Worm (Caenorhabditis elegans): ENCODE results near the gene ced-4.

ced-4 gene

ce11 chrIII:4900260-4900659 lies 48.1 kb downstream of the ced-4 start, which contains the start of gene tag-340:
Gene tag-340, plus strand, starts transcription at chrIII:4900508.
- TF ChIP-seq ztf-23 (GFP tag; IDR thresholded peaks at IDR 0.05) (no peak), flt-1 (GFP tag; IDR thresholded peaks at IDR 0.05) (no peak), T22C8.4 (GFP tag; IDR thresholded peaks at IDR 0.05) (no peak), cog-1 (tag; optimal IDR thresholded peaks at IDR 0.05) (no peak), ztf-29 (GFP tag; IDR thresholded peaks at IDR 0.05) (no peak), klf-2 (GFP tag; conservative IDR thresholded peaks at IDR 0.05) (no peak), med-1 (GFP tag; optimal IDR thresholded peaks at IDR 0.05; ENCODE audit: insufficient read depth) (no peak), ref-1 (GFP tag; conservative IDR thresholded peaks at IDR 0.05) (no peak), tab-1 (GFP tag; IDR thresholded peaks at IDR 0.05) (no peak)

ce11 chrIII:4903784-4904183 lies 51.7 kb downstream of the ced-4 start, which contains the start of gene kbp-2:
Gene kbp-2, minus strand, starts transcription at chrIII:4903884.
- TF ChIP-seq tab-1 (GFP tag; IDR thresholded peaks at IDR 0.05) (no peak), T22C8.4 (GFP tag; IDR thresholded peaks at IDR 0.05) (no peak), cog-1 (tag; optimal IDR thresholded peaks at IDR 0.05) (no peak), klf-2 (GFP tag; conservative IDR thresholded peaks at IDR 0.05) (no peak), ref-1 (GFP tag; conservative IDR thresholded peaks at IDR 0.05) (no peak), med-1 (GFP tag; optimal IDR thresholded peaks at IDR 0.05; ENCODE audit: insufficient read depth) (no peak), ztf-29 (GFP tag; IDR thresholded peaks at IDR 0.05) (no peak), flt-1 (GFP tag; IDR thresholded peaks at IDR 0.05) (no peak), ztf-23 (GFP tag; IDR thresholded peaks at IDR 0.05) (no peak)
